Worm (Caenorhabditis elegans) whole organism, L2 larva: ENCODE measurements around the gene fbxb-24.

Source experiments
- C34F6.9 ChIP-seq: fragments of 150-350 bp; optimal IDR thresholded peaks from 2 replicates; lab custom pipeline; 2014; ENCODE audit warnings: missing biosample characterization, missing genetic modification characterization
- F13H6.1 ChIP-seq: sonication (generic microtip); optimal IDR thresholded peaks from 2 replicates; lab custom pipeline; 2016; ENCODE audit warnings: missing genetic modification characterization, missing compliant biosample characterization
- R02D3.7 ChIP-seq: fragments of 150-350 bp; optimal IDR thresholded peaks from 2 replicates; lab custom pipeline; 2014; ENCODE audit warnings: missing biosample characterization, missing genetic modification characterization
- Y55F3AM.14 ChIP-seq: fragments of 200-800 bp; sonication (Bioruptor generic); optimal IDR thresholded peaks from 2 replicates; lab custom pipeline; 2018; ENCODE audit warnings: mild to moderate bottlenecking, missing genetic modification characterization, missing compliant biosample characterization
- ZK546.5 ChIP-seq: sonication (generic microtip); optimal IDR thresholded peaks from 2 replicates; lab custom pipeline; 2017; ENCODE audit warnings: missing biosample characterization, missing genetic modification characterization
- aly-2 ChIP-seq: fragments of 150-350 bp; optimal IDR thresholded peaks from 2 replicates; lab custom pipeline; 2014; ENCODE audit warnings: missing biosample characterization, missing genetic modification characterization
- ama-1 ChIP-seq: fragments of 150-350 bp; optimal IDR thresholded peaks from 2 replicates; lab custom pipeline; 2018; ENCODE audit warnings: inconsistent platforms
- blmp-1 ChIP-seq: sonication (generic microtip); optimal IDR thresholded peaks from 2 replicates; lab custom pipeline; 2017; ENCODE audit warnings: missing genetic modification characterization, mild to moderate bottlenecking, missing compliant biosample characterization, antibody characterized with exemption, moderate library complexity; ENCODE audit not compliant: insufficient read depth
- ceh-16 ChIP-seq: fragments of 150-350 bp; optimal IDR thresholded peaks from 2 replicates; lab custom pipeline; 2014; ENCODE audit warnings: missing biosample characterization, missing genetic modification characterization
- crh-2 ChIP-seq: sonication (generic microtip); optimal IDR thresholded peaks from 2 replicates; lab custom pipeline; 2017; ENCODE audit warnings: missing biosample characterization, missing genetic modification characterization
- dmd-4 ChIP-seq: sonication (generic microtip); optimal IDR thresholded peaks from 2 replicates; lab custom pipeline; 2017; ENCODE audit warnings: missing biosample characterization, missing genetic modification characterization
- fos-1 ChIP-seq: fragments of 150-350 bp; optimal IDR thresholded peaks from 2 replicates; lab custom pipeline; 2014; ENCODE audit warnings: missing biosample characterization, missing genetic modification characterization
- gmeb-1 ChIP-seq: fragments of 150-350 bp; optimal IDR thresholded peaks from 2 replicates; lab custom pipeline; 2014; ENCODE audit warnings: missing biosample characterization, missing genetic modification characterization
- lin-13 ChIP-seq: fragments of 150-350 bp; optimal IDR thresholded peaks from 2 replicates; lab custom pipeline; 2014; ENCODE audit warnings: missing biosample characterization, missing genetic modification reagents, missing genetic modification characterization
- lin-39 ChIP-seq: fragments of 150-350 bp; optimal IDR thresholded peaks from 2 replicates; lab custom pipeline; 2014; ENCODE audit warnings: missing biosample characterization, missing genetic modification reagents, missing genetic modification characterization
- lsy-2 ChIP-seq, 2 experiments: fragments of 150-350 bp in 1 of 2; sonication (generic microtip) in 1 of 2; optimal IDR thresholded peaks; 2 replicates each; lab custom pipeline; 2014 to 2017; ENCODE audit warnings: missing biosample characterization in 2 of 2, missing genetic modification characterization in 2 of 2
- mab-5 ChIP-seq: fragments of 150-350 bp; optimal IDR thresholded peaks from 2 replicates; lab custom pipeline; 2014; ENCODE audit warnings: missing biosample characterization, missing genetic modification characterization
- mbf-1 ChIP-seq: sonication (generic microtip); optimal IDR thresholded peaks from 2 replicates; lab custom pipeline; 2017; ENCODE audit warnings: missing biosample characterization, missing genetic modification characterization
- mdl-1 ChIP-seq, 2 experiments: fragments of 150-350 bp in 1 of 2; sonication (generic microtip) in 1 of 2; optimal IDR thresholded peaks; 2 replicates each; lab custom pipeline; 2017; ENCODE audit warnings: missing biosample characterization in 2 of 2, missing genetic modification characterization in 2 of 2
- nhr-11 ChIP-seq: fragments of 150-350 bp; optimal IDR thresholded peaks from 2 replicates; lab custom pipeline; 2014; ENCODE audit warnings: missing biosample characterization, missing genetic modification characterization
- nhr-12 ChIP-seq: fragments of 150-350 bp; optimal IDR thresholded peaks from 2 replicates; lab custom pipeline; 2014; ENCODE audit warnings: missing biosample characterization, missing genetic modification characterization
- nhr-129 ChIP-seq: fragments of 150-350 bp; optimal IDR thresholded peaks from 2 replicates; lab custom pipeline; 2014; ENCODE audit warnings: missing biosample characterization, missing genetic modification characterization
- nhr-237 ChIP-seq: fragments of 150-350 bp; optimal IDR thresholded peaks from 2 replicates; lab custom pipeline; 2014; ENCODE audit warnings: missing biosample characterization, missing genetic modification characterization
- nhr-25 ChIP-seq: fragments of 150-350 bp; sonication (generic microtip); optimal IDR thresholded peaks from 3 replicates; lab custom pipeline; 2014; ENCODE audit warnings: missing biosample characterization, missing genetic modification characterization
- nhr-6 ChIP-seq: fragments of 150-350 bp; optimal IDR thresholded peaks from 2 replicates; lab custom pipeline; 2014; ENCODE audit warnings: missing biosample characterization, missing genetic modification characterization
- nhr-77 ChIP-seq: fragments of 150-350 bp; optimal IDR thresholded peaks from 2 replicates; lab custom pipeline; 2014; ENCODE audit warnings: missing biosample characterization, missing genetic modification characterization
- sem-4 ChIP-seq: fragments of 150-350 bp; optimal IDR thresholded peaks from 2 replicates; lab custom pipeline; 2014; ENCODE audit warnings: missing biosample characterization, missing genetic modification reagents, missing genetic modification characterization
- skn-1 ChIP-seq: sonication (generic microtip); optimal IDR thresholded peaks from 2 replicates; lab custom pipeline; 2017; ENCODE audit warnings: missing biosample characterization, missing genetic modification characterization
- sma-3 ChIP-seq: sonication (generic microtip); optimal IDR thresholded peaks from 2 replicates; lab custom pipeline; 2016; ENCODE audit warnings: missing genetic modification reagents, missing genetic modification characterization, missing compliant biosample characterization
- sma-9 ChIP-seq, 2 experiments: fragments of 150-350 bp in 1 of 2; sonication (generic microtip) in 1 of 2; optimal IDR thresholded peaks; 2 replicates each; lab custom pipeline; 2014 to 2016; ENCODE audit warnings: missing genetic modification characterization in 2 of 2, mild to moderate bottlenecking in 1 of 2, missing biosample characterization in 1 of 2, missing compliant biosample characterization in 1 of 2, missing genetic modification reagents in 1 of 2, moderate library complexity in 1 of 2
- unc-39 ChIP-seq: fragments of 150-350 bp; optimal IDR thresholded peaks from 2 replicates; lab custom pipeline; 2014; ENCODE audit warnings: missing biosample characterization, missing genetic modification characterization
- ztf-1 ChIP-seq: fragments of 200-800 bp; sonication (Bioruptor generic); conservative IDR thresholded peaks from 2 replicates; pipeline ENCODE4 v1.3.6; 2022; ENCODE audit warnings: missing genetic modification characterization, missing compliant biosample characterization
- ztf-11 ChIP-seq: sonication (generic microtip); optimal IDR thresholded peaks from 2 replicates; lab custom pipeline; 2017; ENCODE audit warnings: missing biosample characterization, missing genetic modification characterization
- ztf-4 ChIP-seq: fragments of 150-350 bp; optimal IDR thresholded peaks from 2 replicates; lab custom pipeline; 2014; ENCODE audit warnings: missing biosample characterization, missing genetic modification characterization

fbxb-24 gene

ce11 chrIII:11908660-11909059, at the start of gene fbxb-24:
fbxb-24 (plus strand) TSS chrIII:11908960.
- TF ChIP-seq nhr-6 (tag; lab: Kevin White, UChicago) (no peak), nhr-12 (no peak), ZK546.5 (tag; lab: Kevin White, UChicago) (no peak), lin-13 (GFP tag; lab: Kevin White, UChicago) (no peak), ceh-16 (tag; lab: Kevin White, UChicago) (no peak), ztf-11 (tag; lab: Kevin White, UChicago) (no peak), sem-4 (tag; lab: Kevin White, UChicago) (no peak), crh-2 (tag; lab: Kevin White, UChicago) (no peak), nhr-77 (tag; lab: Kevin White, UChicago) (no peak), unc-39 (tag; lab: Kevin White, UChicago) (no peak), mdl-1 (tag; optimal IDR thresholded peaks at IDR 0.05; lab: Kevin White, UChicago) (no peak), Y55F3AM.14 (GFP tag; lab: Kevin White, UChicago) (no peak), F13H6.1 (no peak), ztf-4 (tag; lab: Kevin White, UChicago) (no peak), mbf-1 (tag; lab: Kevin White, UChicago) (no peak), skn-1 (tag; lab: Kevin White, UChicago) (no peak), fos-1 (tag; lab: Kevin White, UChicago) (no peak), nhr-237 (tag; lab: Kevin White, UChicago) (no peak), nhr-11 (tag; lab: Kevin White, UChicago) (no peak), lin-39 (tag; lab: Kevin White, UChicago) (no peak)

- TF ChIP-seq nhr-25 (tag; lab: Kevin White, UChicago), result no peak
- no peak for TF ChIP-seq lin-39 (tag; lab: Kevin White, UChicago)
- no peak for TF ChIP-seq Y55F3AM.14 (GFP tag; lab: Kevin White, UChicago)
- no peak for TF ChIP-seq lin-13 (GFP tag; lab: Kevin White, UChicago)
- TF ChIP-seq C34F6.9 (tag; lab: Kevin White, UChicago), result no peak
- no peak for TF ChIP-seq nhr-129 (tag; lab: Kevin White, UChicago)
- no peak for TF ChIP-seq mab-5 (tag; lab: Kevin White, UChicago)
- TF ChIP-seq blmp-1 (tag; lab: Kevin White, UChicago), result no peak
- TF ChIP-seq ama-1 (lab: Kevin White, UChicago), result no peak
- TF ChIP-seq ztf-1 (GFP tag; lab: Robert Waterston, UW), result no peak
- no peak for TF ChIP-seq sma-3 (GFP tag; lab: Kevin White, UChicago)
- TF ChIP-seq nhr-12, result no peak
- TF ChIP-seq, all 48 proteins: peak for 0
Measured at ce11 chrIII:11861123-11861522, 47.6 kb upstream of the fbxb-24 start.

- TF ChIP-seq dmd-4 (tag; lab: Kevin White, UChicago), result no peak
- no peak for TF ChIP-seq R02D3.7 (tag; lab: Kevin White, UChicago)
- no peak for TF ChIP-seq F13H6.1
- no peak for TF ChIP-seq lsy-2 (tag; optimal IDR thresholded peaks at IDR 0.05; lab: Kevin White, UChicago)
- no peak for TF ChIP-seq sma-9 (GFP tag; optimal IDR thresholded peaks at IDR 0.05; lab: Kevin White, UChicago)
- TF ChIP-seq sma-9 (tag; optimal IDR thresholded peaks at IDR 0.05; lab: Kevin White, UChicago), result no peak
- no peak for TF ChIP-seq aly-2 (tag; lab: Kevin White, UChicago)
Measured at ce11 chrIII:11862149-11862548, 46.6 kb upstream of the fbxb-24 start, which contains the start of gene Y56A3A.2. Y56A3A.2 (minus strand) TSS chrIII:11862249.

ce11 chrIII:11866127-11866526, 42.6 kb upstream of the fbxb-24 start:
- no peak for TF ChIP-seq nhr-6 (tag; lab: Kevin White, UChicago)
- no peak for TF ChIP-seq ama-1 (lab: Kevin White, UChicago)
- TF ChIP-seq mdl-1 (tag; optimal IDR thresholded peaks at IDR 0.05; lab: Kevin White, UChicago), result no peak
- no peak for TF ChIP-seq gmeb-1 (tag; lab: Kevin White, UChicago)
